Worm (Caenorhabditis elegans) whole organism, late embryonic: ENCODE data around the gene pigw-1.
A peak's percentile ranks its signal among the peaks of the same experiment; 100 is the strongest.
"Not testable (repeated sequence)": the region's sequence is repeated elsewhere in the genome, so short reads cannot be mapped to it uniquely, and the experiment has no call there.

Experiments
- C08G9.2 ChIP-seq: sonication (generic microtip); optimal IDR thresholded peaks from 2 replicates; lab custom pipeline; 2016; ENCODE audit warnings: mild to moderate bottlenecking, missing genetic modification characterization, moderate library complexity, missing compliant biosample characterization
- C38D4.7 ChIP-seq: fragments of 200-800 bp; sonication (Bioruptor generic); optimal IDR thresholded peaks from 2 replicates; lab custom pipeline; 2018; ENCODE audit warnings: mild to moderate bottlenecking, missing genetic modification characterization, moderate library complexity, missing compliant biosample characterization
- K02D7.2 ChIP-seq: sonication (generic microtip); optimal IDR thresholded peaks from 2 replicates; lab custom pipeline; 2017; ENCODE audit warnings: mild to moderate bottlenecking, missing genetic modification characterization, missing compliant biosample characterization
- T23F11.4 ChIP-seq: fragments of 200-800 bp; sonication (Bioruptor generic); optimal IDR thresholded peaks from 2 replicates; lab custom pipeline; 2018; ENCODE audit warnings: mild to moderate bottlenecking, missing genetic modification characterization, missing compliant biosample characterization
- ahr-1 ChIP-seq: sonication (generic microtip); optimal IDR thresholded peaks from 2 replicates; lab custom pipeline; 2016; ENCODE audit warnings: missing genetic modification characterization, missing compliant biosample characterization
- ceh-30 ChIP-seq: fragments of 150-350 bp; optimal IDR thresholded peaks from 2 replicates; lab custom pipeline; 2014; ENCODE audit warnings: missing biosample characterization, missing genetic modification characterization
- ceh-34 ChIP-seq: sonication (generic microtip); optimal IDR thresholded peaks from 2 replicates; lab custom pipeline; 2016; ENCODE audit warnings: mild to moderate bottlenecking, missing genetic modification characterization, missing compliant biosample characterization
- ceh-48 ChIP-seq: sonication (generic microtip); optimal IDR thresholded peaks from 2 replicates; lab custom pipeline; 2016; ENCODE audit warnings: missing genetic modification characterization, inconsistent platforms, missing compliant biosample characterization
- ceh-6 ChIP-seq: fragments of 200-800 bp; sonication (Bioruptor generic); optimal IDR thresholded peaks from 2 replicates; lab custom pipeline; 2018; ENCODE audit warnings: mild to moderate bottlenecking, missing genetic modification characterization, missing compliant biosample characterization
- ceh-9 ChIP-seq: sonication (generic microtip); optimal IDR thresholded peaks from 2 replicates; lab custom pipeline; 2016; ENCODE audit warnings: mild to moderate bottlenecking, missing genetic modification characterization, inconsistent platforms, missing compliant biosample characterization
- elt-2 ChIP-seq: sonication (generic microtip); optimal IDR thresholded peaks from 2 replicates; lab custom pipeline; 2016; ENCODE audit warnings: missing genetic modification reagents, missing genetic modification characterization, missing compliant biosample characterization
- elt-4 ChIP-seq: sonication (generic microtip); optimal IDR thresholded peaks from 2 replicates; lab custom pipeline; 2016; ENCODE audit warnings: missing genetic modification characterization, missing compliant biosample characterization
- fax-1 ChIP-seq: sonication (generic microtip); optimal IDR thresholded peaks from 2 replicates; lab custom pipeline; 2016; ENCODE audit warnings: missing genotype, missing genetic modification characterization, missing compliant biosample characterization
- hlh-13 ChIP-seq: fragments of 200-800 bp; sonication (Bioruptor generic); optimal IDR thresholded peaks from 2 replicates; lab custom pipeline; 2018; ENCODE audit warnings: mild to moderate bottlenecking, missing genetic modification characterization, missing compliant biosample characterization
- hlh-15 ChIP-seq: sonication (generic microtip); optimal IDR thresholded peaks from 2 replicates; lab custom pipeline; 2016; ENCODE audit warnings: missing genetic modification characterization, missing compliant biosample characterization
- hlh-30 ChIP-seq: sonication (generic microtip); optimal IDR thresholded peaks from 2 replicates; lab custom pipeline; 2017; ENCODE audit warnings: antibody characterized with exemption, missing genetic modification characterization, missing compliant biosample characterization; ENCODE audit not compliant: insufficient read depth
- hlh-6 ChIP-seq: sonication (generic microtip); optimal IDR thresholded peaks from 2 replicates; lab custom pipeline; 2016; ENCODE audit warnings: missing genotype, missing genetic modification characterization, missing compliant biosample characterization
- hlh-8 ChIP-seq: sonication (generic microtip); optimal IDR thresholded peaks from 2 replicates; lab custom pipeline; 2016; ENCODE audit warnings: missing genotype, missing genetic modification characterization, missing compliant biosample characterization
- mec-3 ChIP-seq: sonication (generic microtip); optimal IDR thresholded peaks from 2 replicates; lab custom pipeline; 2016; ENCODE audit warnings: borderline replicate concordance, missing genetic modification characterization, missing compliant biosample characterization
- nfya-1 ChIP-seq: sonication (generic microtip); optimal IDR thresholded peaks from 2 replicates; lab custom pipeline; 2017; ENCODE audit warnings: missing genetic modification characterization, mild to moderate bottlenecking, missing compliant biosample characterization, antibody characterized with exemption, moderate library complexity
- nhr-11 ChIP-seq: fragments of 150-350 bp; optimal IDR thresholded peaks from 2 replicates; lab custom pipeline; 2014; ENCODE audit warnings: missing biosample characterization, missing genetic modification characterization
- nhr-232 ChIP-seq: sonication (generic microtip); optimal IDR thresholded peaks from 2 replicates; lab custom pipeline; 2016; ENCODE audit warnings: missing genetic modification characterization, missing compliant biosample characterization
- pha-2 ChIP-seq: sonication (generic microtip); optimal IDR thresholded peaks from 2 replicates; lab custom pipeline; 2017; ENCODE audit warnings: mild to moderate bottlenecking, missing genetic modification characterization, missing compliant biosample characterization
- pha-4 ChIP-seq: fragments of 150-350 bp; optimal IDR thresholded peaks from 2 replicates; lab custom pipeline; 2018; ENCODE audit warnings: missing biosample characterization, missing genetic modification reagents, missing genetic modification characterization
- pros-1 ChIP-seq: fragments of 150-350 bp; optimal IDR thresholded peaks from 2 replicates; lab custom pipeline; 2014; ENCODE audit warnings: missing biosample characterization, missing genetic modification reagents, missing genetic modification characterization
- ref-2 ChIP-seq: sonication (generic microtip); optimal IDR thresholded peaks from 2 replicates; lab custom pipeline; 2016; ENCODE audit warnings: missing genetic modification characterization, missing compliant biosample characterization
- sdc-2 ChIP-seq: sonication (generic microtip); optimal IDR thresholded peaks from 2 replicates; lab custom pipeline; 2016; ENCODE audit warnings: missing genotype, missing genetic modification characterization, missing compliant biosample characterization
- syd-9 ChIP-seq: sonication (generic microtip); optimal IDR thresholded peaks from 2 replicates; lab custom pipeline; 2016; ENCODE audit warnings: mild to moderate bottlenecking, missing genetic modification characterization, moderate library complexity, missing compliant biosample characterization
- tbx-2 ChIP-seq: sonication (generic microtip); optimal IDR thresholded peaks from 2 replicates; lab custom pipeline; 2016; ENCODE audit warnings: missing genetic modification characterization, missing compliant biosample characterization
- unc-3 ChIP-seq, 2 experiments: fragments of 200-800 bp in 1 of 2; sonication (Bioruptor generic) in 1 of 2; sonication (generic microtip) in 1 of 2; conservative IDR thresholded peaks in 1 of 2; optimal IDR thresholded peaks in 1 of 2; 2 replicates each; pipeline versions ENCODE4 v1.3.6 to Lab custom; 2016 to 2022; ENCODE audit warnings: missing compliant biosample characterization in 2 of 2, missing genetic modification characterization in 2 of 2, missing genetic modification reagents in 1 of 2
- unc-42 ChIP-seq: sonication (generic microtip); optimal IDR thresholded peaks from 2 replicates; lab custom pipeline; 2016; ENCODE audit warnings: missing genotype, missing genetic modification characterization, missing compliant biosample characterization
- unc-55 ChIP-seq: sonication (generic microtip); optimal IDR thresholded peaks from 2 replicates; lab custom pipeline; 2017; ENCODE audit warnings: missing biosample characterization, missing genetic modification reagents, missing genetic modification characterization

Gene pigw-1

DNA sequence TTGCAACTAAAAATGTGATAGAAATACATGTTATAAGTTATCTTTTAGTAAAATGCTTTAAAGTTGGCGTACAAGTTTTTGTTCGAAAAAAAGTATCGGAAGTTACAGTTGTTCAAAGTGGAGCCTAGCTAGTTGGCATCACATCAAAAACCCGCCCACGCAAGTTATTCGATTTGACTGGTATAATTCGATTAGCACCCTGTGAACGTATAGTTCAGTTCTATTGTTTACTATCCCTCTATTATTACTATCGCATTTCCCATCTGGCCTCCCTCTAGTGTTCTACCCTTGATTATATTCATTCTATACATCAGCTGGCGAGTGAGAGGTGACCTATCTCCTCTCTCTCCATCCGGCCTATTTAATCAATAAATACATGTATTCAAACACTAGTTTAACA, 45.7 kb downstream of the pigw-1 start, which contains the start of gene Y110A2AL.4:
Gene Y110A2AL.4 (plus strand): TSS at position 301 of the 400 bp plus-strand sequence.
- not testable (repeated sequence) for TF ChIP-seq hlh-8 (tag; lab: Kevin White, UChicago); pha-4; nhr-232 (tag; lab: Kevin White, UChicago)
- TF ChIP-seq, all 69 proteins: peak for 0; not testable (repeated sequence) for 69

DNA sequence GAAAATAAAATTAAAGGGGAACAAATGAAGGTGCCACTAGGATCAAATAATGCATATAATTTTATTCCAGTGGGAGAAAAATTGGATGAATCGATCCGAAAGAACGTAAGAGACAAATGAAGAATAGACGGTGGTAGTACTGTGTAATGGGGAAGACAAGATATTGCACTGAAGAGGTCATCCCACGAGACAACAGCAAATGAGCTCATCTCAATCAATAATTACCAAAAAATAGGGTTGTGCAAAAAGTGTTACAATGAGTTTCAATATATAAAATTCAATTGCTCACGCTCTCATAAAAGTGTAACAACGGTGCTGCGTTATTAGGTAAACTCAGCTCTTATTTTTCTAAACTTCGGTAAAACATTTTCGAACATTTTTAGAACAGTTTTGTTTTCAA, 47.9 kb downstream of the pigw-1 start, which contains the start of gene K12H6.7:
Gene K12H6.7 (minus strand): TSS at position 101 of the 400 bp plus-strand sequence.
- TF ChIP-seq syd-9 (no peak), unc-42 (tag; lab: Kevin White, UChicago) (no peak), ceh-6 (no peak), hlh-15 (tag; lab: Kevin White, UChicago) (no peak), ceh-34 (no peak)

DNA sequence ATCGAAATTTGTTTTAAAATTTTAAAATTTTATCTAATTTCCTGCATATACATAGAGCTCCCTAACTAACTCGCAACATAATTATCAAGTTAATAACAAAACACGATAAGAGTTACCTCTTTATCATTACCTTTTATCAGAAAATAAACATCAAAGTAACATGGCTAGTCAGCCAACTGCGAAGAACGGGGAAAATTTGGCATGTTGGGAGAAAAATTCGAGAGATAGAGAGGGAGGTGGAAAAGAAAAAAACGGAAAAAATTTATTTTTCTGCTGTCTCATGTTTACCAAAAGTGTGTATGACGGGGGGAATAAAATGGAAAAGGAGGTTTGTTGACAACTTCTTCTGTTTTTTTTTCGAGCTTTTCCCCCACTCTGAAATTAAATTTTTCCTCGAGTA, 50.6 kb downstream of the pigw-1 start:
- TF ChIP-seq pha-2 (tag; lab: Kevin White, UChicago) (no peak), elt-2 (tag; lab: Kevin White, UChicago) (peak; percentile 90)
- TF ChIP-seq, all 69 proteins: peak for 1

DNA sequence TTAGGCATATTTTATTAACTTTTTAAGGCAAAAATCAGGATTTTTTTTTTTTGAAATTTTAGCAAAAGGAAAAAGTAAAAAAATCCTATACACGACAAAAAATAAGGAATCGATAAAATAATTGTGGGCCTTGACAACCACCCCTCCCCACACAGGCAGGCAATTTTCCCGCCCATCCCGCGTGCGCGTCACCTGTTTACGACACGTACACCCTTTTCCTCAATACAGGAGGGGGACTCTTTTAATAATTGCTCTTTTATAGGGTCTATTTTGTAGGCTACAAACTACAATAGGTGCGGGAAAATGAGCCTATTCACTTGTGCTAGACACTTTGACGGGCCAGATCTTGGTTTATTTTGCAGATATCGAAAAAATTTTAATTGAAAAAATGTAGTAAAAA, 52.2 kb downstream of the pigw-1 start:
- TF ChIP-seq ahr-1 (tag; lab: Kevin White, UChicago) (no peak), ceh-30 (tag; lab: Kevin White, UChicago) (peak; percentile 26), hlh-30 (peak; percentile 57)
- TF ChIP-seq, all 69 proteins: peak for 2

DNA sequence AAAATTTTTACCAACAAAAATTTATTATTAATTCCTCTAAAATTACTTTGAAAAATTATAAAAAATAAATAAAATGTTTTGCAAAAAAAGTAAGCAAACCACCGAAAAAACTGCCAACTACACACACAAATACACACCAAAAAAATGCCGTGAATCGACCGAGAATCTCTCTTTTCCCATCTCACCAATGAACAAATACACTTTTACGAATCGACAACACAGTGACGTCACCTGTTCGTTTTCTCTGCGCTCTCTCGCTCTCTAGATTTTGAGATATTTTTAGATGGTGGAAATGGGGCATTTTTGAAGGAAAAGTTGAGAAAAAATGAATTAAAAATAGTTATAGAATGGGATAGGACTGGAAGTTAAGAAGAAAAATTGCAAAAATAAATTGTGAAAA, 52.6 kb downstream of the pigw-1 start:
- TF ChIP-seq unc-55: peak; percentile 14
- TF ChIP-seq K02D7.2 (tag; lab: Kevin White, UChicago): no peak
- no peak for TF ChIP-seq unc-3 (GFP tag; conservative IDR thresholded peaks at IDR 0.05; lab: Robert Waterston, UW)
- TF ChIP-seq unc-3 (tag; optimal IDR thresholded peaks at IDR 0.05; lab: Kevin White, UChicago): no peak
- no peak for TF ChIP-seq T23F11.4 (GFP tag; lab: Kevin White, UChicago)

DNA sequence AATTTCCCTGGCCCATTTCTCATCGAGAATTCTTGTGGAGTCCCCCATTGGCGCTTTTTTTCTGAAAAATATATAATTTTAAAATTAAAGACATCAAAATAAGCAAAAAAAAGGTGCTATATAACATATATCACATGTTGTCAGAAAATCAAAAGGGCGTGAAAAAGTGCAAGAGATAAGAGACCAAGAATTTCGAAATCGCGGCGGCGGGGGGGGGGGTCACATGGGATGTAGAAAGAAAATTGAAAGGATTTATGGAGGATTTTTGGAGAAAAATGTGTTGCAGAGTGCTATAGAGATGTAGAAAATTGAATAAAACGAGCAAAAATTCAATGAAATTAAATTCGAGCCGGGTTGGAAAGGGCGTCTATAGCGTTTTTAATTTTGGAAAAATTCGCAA, 53.5 kb downstream of the pigw-1 start, which contains the start of gene K12H6.6:
Gene K12H6.6 (minus strand): TSS at position 61 of the 400 bp plus-strand sequence.
- TF ChIP-seq unc-42 (tag; lab: Kevin White, UChicago): peak; percentile 12
- TF ChIP-seq C38D4.7: no peak
- TF ChIP-seq fax-1: no peak
- TF ChIP-seq sdc-2: no peak
- TF ChIP-seq, all 69 proteins: peak for 1

DNA sequence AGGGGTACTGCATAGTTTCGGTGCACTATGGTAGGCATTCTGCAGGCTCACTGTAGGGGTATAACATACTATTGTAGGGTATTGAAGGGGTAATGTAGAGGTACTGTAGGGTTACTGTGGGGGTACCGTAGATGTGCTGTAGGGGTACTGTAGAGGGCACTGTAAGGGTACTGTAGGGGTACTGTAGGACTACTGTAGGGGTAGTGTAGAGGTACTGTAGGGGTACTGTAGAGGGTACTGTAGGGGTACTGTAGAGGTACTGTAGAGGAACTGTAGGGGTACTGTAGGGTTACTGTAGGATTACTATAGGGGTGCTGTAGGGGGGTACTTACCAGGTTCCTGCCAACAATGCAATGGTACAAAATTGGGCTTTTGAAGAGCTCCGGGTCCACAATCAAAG, 54.6 kb downstream of the pigw-1 start:
- TF ChIP-seq pha-2 (tag; lab: Kevin White, UChicago) (no peak), mec-3 (tag; lab: Kevin White, UChicago) (no peak), tbx-2 (tag; lab: Kevin White, UChicago) (no peak), elt-4 (tag; lab: Kevin White, UChicago) (no peak), nhr-11 (no peak), hlh-13 (GFP tag; lab: Kevin White, UChicago) (no peak), ceh-48 (tag; lab: Kevin White, UChicago) (no peak), T23F11.4 (GFP tag; lab: Kevin White, UChicago) (no peak), nfya-1 (tag; lab: Kevin White, UChicago) (no peak), hlh-15 (tag; lab: Kevin White, UChicago) (no peak), ref-2 (tag; lab: Kevin White, UChicago) (no peak), hlh-6 (tag; lab: Kevin White, UChicago) (no peak), pros-1 (tag; lab: Kevin White, UChicago) (no peak), K02D7.2 (tag; lab: Kevin White, UChicago) (no peak), C08G9.2 (no peak), unc-55 (no peak), ceh-9 (tag; lab: Kevin White, UChicago) (no peak), ceh-6 (no peak)
